Fruit fly (Drosophila melanogaster) whole organism, wandering third instar larva: ENCODE results near the gene CG5946.

Experiments
- HLH106 ChIP-seq: fragments of 200-800 bp; optimal IDR thresholded peaks from 3 replicates; lab custom pipeline; 2019; ENCODE audit warnings: missing biosample characterization, mild to moderate bottlenecking, missing genetic modification characterization, moderate library complexity
- OdsH ChIP-seq: fragments of 200-800 bp; sonication (Bioruptor generic); optimal IDR thresholded peaks from 2 replicates; lab custom pipeline; 2016; ENCODE audit warnings: missing biosample characterization, mild to moderate bottlenecking, missing genetic modification characterization
- fru ChIP-seq: fragments of 200-800 bp; sonication (Bioruptor generic); optimal IDR thresholded peaks from 3 replicates; lab custom pipeline; 2016; ENCODE audit warnings: missing biosample characterization, mild to moderate bottlenecking, missing genetic modification characterization
- rgr ChIP-seq: fragments of 200-800 bp; sonication (Bioruptor generic); optimal IDR thresholded peaks from 3 replicates; lab custom pipeline; 2016; ENCODE audit warnings: missing biosample characterization, mild to moderate bottlenecking, missing genetic modification characterization
- woc ChIP-seq: sonication (Bioruptor generic); optimal IDR thresholded peaks from 2 replicates; lab custom pipeline; 2016; ENCODE audit warnings: missing biosample characterization, mild to moderate bottlenecking, missing genetic modification characterization

DNA sequence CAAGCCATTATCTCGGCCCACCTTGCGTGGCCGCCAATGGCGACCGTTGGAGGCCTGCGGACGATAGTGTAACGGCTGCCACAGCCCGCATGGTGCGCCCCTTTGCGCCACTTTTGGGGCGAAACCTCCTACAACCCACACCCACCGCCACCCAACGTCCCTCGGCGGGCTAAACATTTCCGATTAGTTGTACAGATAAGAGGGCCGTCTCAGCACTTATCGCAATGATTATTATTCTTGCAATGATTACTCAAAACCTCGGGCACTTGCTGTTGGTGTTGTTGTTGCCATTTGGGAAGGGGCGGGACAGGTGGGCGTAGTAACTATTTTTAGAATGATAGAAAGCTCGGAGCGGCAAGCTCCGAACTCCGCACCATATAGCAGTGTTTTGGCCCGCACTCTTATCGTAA, 49.5 kb downstream of the CG5946 start:
- no peak for TF ChIP-seq HLH106 (tag; lab: Kevin White, UChicago)
- TF ChIP-seq OdsH (GFP tag; lab: Kevin White, UChicago): no peak
- no peak for TF ChIP-seq woc
- TF ChIP-seq fru (GFP tag; lab: Kevin White, UChicago): no peak
- no peak for TF ChIP-seq rgr (GFP tag; lab: Kevin White, UChicago)
